Worm (Caenorhabditis elegans) whole organism, mixed stage, embryonic: Measurements from ENCODE around the gene fbxc-23.

Experiments used
- cnd-1 ChIP-seq: fragments of 200-800 bp; sonication (Bioruptor generic); optimal IDR thresholded peaks from 2 replicates; lab custom pipeline; 2018; ENCODE audit warnings: mild to moderate bottlenecking, missing genetic modification characterization, missing compliant biosample characterization
- lin-13 ChIP-seq: fragments of 150-350 bp; optimal IDR thresholded peaks from 2 replicates; lab custom pipeline; 2014; ENCODE audit warnings: missing biosample characterization, missing genetic modification characterization
- lsy-2 ChIP-seq: fragments of 150-350 bp; optimal IDR thresholded peaks from 2 replicates; lab custom pipeline; 2014; ENCODE audit warnings: missing biosample characterization, missing genetic modification characterization
- snpc-4 ChIP-seq: fragments of 150-350 bp; optimal IDR thresholded peaks from 2 replicates; lab custom pipeline; 2014; ENCODE audit warnings: missing biosample characterization, missing genetic modification characterization
- unc-39 ChIP-seq: fragments of 150-350 bp; optimal IDR thresholded peaks from 2 replicates; lab custom pipeline; 2014; ENCODE audit warnings: missing biosample characterization, missing genetic modification characterization

- no peak for TF ChIP-seq cnd-1 (tag; lab: Kevin White, UChicago)
- no peak for TF ChIP-seq unc-39 (tag; lab: Kevin White, UChicago)
- TF ChIP-seq lsy-2 (tag; lab: Kevin White, UChicago): no peak
- no peak for TF ChIP-seq lin-13 (tag; lab: Kevin White, UChicago)
- no peak for TF ChIP-seq snpc-4
Observed at ce11 chrII:13614516-13614915, 18.2 kb upstream of the fbxc-23 start.
